Fruit fly (Drosophila melanogaster) S2 (cell line): ENCODE results near the gene CG31815.
A peak's percentile ranks its signal among the peaks of the same experiment; 100 is the strongest.

Experiments
- CG8478 ChIP-seq: fragments of >200 bp; optimal IDR thresholded peaks from 2 replicates; lab custom pipeline; 2018
- CTCF ChIP-seq, 2 experiments: fragments of >200 bp; optimal IDR thresholded peaks; 2 replicates each; lab custom pipeline; 2018

Gene CG31815

dm6 chr2L:16605032-16605872 lies at the start of gene CG31815:
Gene CG31815, plus strand, starts transcription at chr2L:16605822.
- TF ChIP-seq CTCF (optimal IDR thresholded peaks at IDR 0.05; lab: Kevin White, UChicago) (no peak), CG8478 (lab: Kevin White, UChicago) (no peak)

dm6 chr2L:16559919-16560318 lies 45.7 kb upstream of the CG31815 start:
- TF ChIP-seq CTCF (optimal IDR thresholded peaks at IDR 0.05; lab: Kevin White, UChicago) (no peak), CG8478 (lab: Kevin White, UChicago) (no peak)

- TF ChIP-seq CG8478 (lab: Kevin White, UChicago) (no peak), CTCF (optimal IDR thresholded peaks at IDR 0.05; lab: Kevin White, UChicago) (no peak)
Measured at dm6 chr2L:16562379-16562778, 43.2 kb upstream of the CG31815 start.

- TF ChIP-seq CG8478 (lab: Kevin White, UChicago) (no peak), CTCF (optimal IDR thresholded peaks at IDR 0.05; lab: Kevin White, UChicago) (peak in 1 of 2 experiments; percentile 7)
Measured at dm6 chr2L:16582732-16583131, 22.9 kb upstream of the CG31815 start.

dm6 chr2L:16587654-16588348 lies 17.8 kb upstream of the CG31815 start:
- TF ChIP-seq CTCF (optimal IDR thresholded peaks at IDR 0.05; lab: Kevin White, UChicago) (no peak), CG8478 (lab: Kevin White, UChicago) (no peak)

- TF ChIP-seq CTCF (optimal IDR thresholded peaks at IDR 0.05; lab: Kevin White, UChicago) (no peak), CG8478 (lab: Kevin White, UChicago) (no peak)
Measured at dm6 chr2L:16588691-16589102, 16.9 kb upstream of the CG31815 start.

dm6 chr2L:16590345-16591107 lies 15.1 kb upstream of the CG31815 start:
- TF ChIP-seq CTCF (optimal IDR thresholded peaks at IDR 0.05; lab: Kevin White, UChicago), result no peak
- no peak for TF ChIP-seq CG8478 (lab: Kevin White, UChicago)

dm6 chr2L:16591480-16591879 lies 14.1 kb upstream of the CG31815 start:
- TF ChIP-seq CG8478 (lab: Kevin White, UChicago) (no peak), CTCF (optimal IDR thresholded peaks at IDR 0.05; lab: Kevin White, UChicago) (no peak)

- TF ChIP-seq CG8478 (lab: Kevin White, UChicago), result no peak
- no peak for TF ChIP-seq CTCF (optimal IDR thresholded peaks at IDR 0.05; lab: Kevin White, UChicago)
Measured at dm6 chr2L:16591934-16592333, 13.7 kb upstream of the CG31815 start.

dm6 chr2L:16593895-16594468 lies 11.6 kb upstream of the CG31815 start:
- TF ChIP-seq CG8478 (lab: Kevin White, UChicago) (no peak), CTCF (optimal IDR thresholded peaks at IDR 0.05; lab: Kevin White, UChicago) (no peak)

- TF ChIP-seq CG8478 (lab: Kevin White, UChicago) (no peak), CTCF (optimal IDR thresholded peaks at IDR 0.05; lab: Kevin White, UChicago) (no peak)
Measured at dm6 chr2L:16594628-16595027, 11.0 kb upstream of the CG31815 start.

dm6 chr2L:16595938-16596337 lies 9.7 kb upstream of the CG31815 start:
- TF ChIP-seq CTCF (optimal IDR thresholded peaks at IDR 0.05; lab: Kevin White, UChicago) (no peak), CG8478 (lab: Kevin White, UChicago) (no peak)

dm6 chr2L:16597798-16598737 lies 7.6 kb upstream of the CG31815 start:
- TF ChIP-seq CTCF (optimal IDR thresholded peaks at IDR 0.05; lab: Kevin White, UChicago), result no peak
- no peak for TF ChIP-seq CG8478 (lab: Kevin White, UChicago)
